Worm (Caenorhabditis elegans) whole organism, L1 larva: ENCODE measurements around the gene ZK1290.14.

Source experiments
- efl-1 ChIP-seq, 4 experiments: fragments of 150-350 bp; optimal IDR thresholded peaks in 3 of 4; peaks in 1 of 4; 1 replicate in 1 of 4; 2 replicates in 3 of 4; lab custom pipeline; 2014; ENCODE audit warnings: missing biosample characterization in 2 of 4, missing genetic modification characterization in 2 of 4, missing genetic modification reagents in 2 of 4
- jun-1 ChIP-seq: fragments of 150-350 bp; optimal IDR thresholded peaks from 2 replicates; lab custom pipeline; 2014; ENCODE audit warnings: missing biosample characterization, missing genetic modification reagents, missing genetic modification characterization
- lsy-2 ChIP-seq, 2 experiments: fragments of 150-350 bp; optimal IDR thresholded peaks; 2 replicates each; lab custom pipeline; 2014; ENCODE audit warnings: missing biosample characterization in 2 of 2, missing genetic modification characterization in 2 of 2
- nhr-28 ChIP-seq: fragments of 150-350 bp; optimal IDR thresholded peaks from 2 replicates; lab custom pipeline; 2014; ENCODE audit warnings: missing biosample characterization, missing genetic modification characterization
- pqm-1 ChIP-seq: sonication (generic microtip); optimal IDR thresholded peaks from 3 replicates; lab custom pipeline; 2017; ENCODE audit warnings: missing biosample characterization, missing genetic modification characterization
- skn-1 ChIP-seq: fragments of 150-350 bp; optimal IDR thresholded peaks from 2 replicates; lab custom pipeline; 2014; ENCODE audit warnings: missing biosample characterization, missing genetic modification characterization

ce11 chrII:7557981-7558380, 2.6 kb upstream of the ZK1290.14 start:
- TF ChIP-seq jun-1 (tag; lab: Kevin White, UChicago) (no peak), nhr-28 (no peak), efl-1 (optimal IDR thresholded peaks at IDR 0.05; lab: Kevin White, UChicago) (no peak), efl-1 (GFP tag; optimal IDR thresholded peaks at IDR 0.05 in 1 of 2; lab: Kevin White, UChicago) (no peak), pqm-1 (tag; lab: Kevin White, UChicago) (no peak), lsy-2 (tag; optimal IDR thresholded peaks at IDR 0.05; lab: Kevin White, UChicago) (no peak), skn-1 (tag; lab: Kevin White, UChicago) (no peak)
